Worm (Caenorhabditis elegans) whole organism, L2 larva: ENCODE results near the gene R10D12.8.

ENCODE experiments used
- C34F6.9 ChIP-seq: fragments of 150-350 bp; optimal IDR thresholded peaks from 2 replicates; lab custom pipeline; 2014; ENCODE audit warnings: missing biosample characterization, missing genetic modification characterization
- F13H6.1 ChIP-seq: sonication (generic microtip); optimal IDR thresholded peaks from 2 replicates; lab custom pipeline; 2016; ENCODE audit warnings: missing genetic modification characterization, missing compliant biosample characterization
- aly-2 ChIP-seq: fragments of 150-350 bp; optimal IDR thresholded peaks from 2 replicates; lab custom pipeline; 2014; ENCODE audit warnings: missing biosample characterization, missing genetic modification characterization
- ama-1 ChIP-seq: fragments of 150-350 bp; optimal IDR thresholded peaks from 2 replicates; lab custom pipeline; 2018; ENCODE audit warnings: inconsistent platforms
- blmp-1 ChIP-seq: sonication (generic microtip); optimal IDR thresholded peaks from 2 replicates; lab custom pipeline; 2017; ENCODE audit warnings: missing genetic modification characterization, mild to moderate bottlenecking, missing compliant biosample characterization, antibody characterized with exemption, moderate library complexity; ENCODE audit not compliant: insufficient read depth
- elt-3 ChIP-seq: sonication (generic microtip); optimal IDR thresholded peaks from 2 replicates; lab custom pipeline; 2017; ENCODE audit warnings: missing biosample characterization, missing genetic modification characterization
- lin-11 ChIP-seq: fragments of 150-350 bp; sonication (generic microtip); optimal IDR thresholded peaks from 2 replicates; lab custom pipeline; 2014; ENCODE audit warnings: missing biosample characterization, missing genetic modification characterization, inconsistent platforms, mixed read lengths
- mbf-1 ChIP-seq: sonication (generic microtip); optimal IDR thresholded peaks from 2 replicates; lab custom pipeline; 2017; ENCODE audit warnings: missing biosample characterization, missing genetic modification characterization
- mdl-1 ChIP-seq, 2 experiments: fragments of 150-350 bp in 1 of 2; sonication (generic microtip) in 1 of 2; optimal IDR thresholded peaks; 2 replicates each; lab custom pipeline; 2017; ENCODE audit warnings: missing biosample characterization in 2 of 2, missing genetic modification characterization in 2 of 2
- nhr-77 ChIP-seq: fragments of 150-350 bp; optimal IDR thresholded peaks from 2 replicates; lab custom pipeline; 2014; ENCODE audit warnings: missing biosample characterization, missing genetic modification characterization
- sma-3 ChIP-seq: sonication (generic microtip); optimal IDR thresholded peaks from 2 replicates; lab custom pipeline; 2016; ENCODE audit warnings: missing genetic modification reagents, missing genetic modification characterization, missing compliant biosample characterization
- ztf-11 ChIP-seq: sonication (generic microtip); optimal IDR thresholded peaks from 2 replicates; lab custom pipeline; 2017; ENCODE audit warnings: missing biosample characterization, missing genetic modification characterization

- TF ChIP-seq mdl-1 (tag; optimal IDR thresholded peaks at IDR 0.05; lab: Kevin White, UChicago): no peak
- TF ChIP-seq sma-3 (GFP tag; lab: Kevin White, UChicago): no peak
- TF ChIP-seq aly-2 (tag; lab: Kevin White, UChicago): no peak
- TF ChIP-seq ztf-11 (tag; lab: Kevin White, UChicago): no peak
- no peak for TF ChIP-seq blmp-1
- TF ChIP-seq C34F6.9 (tag; lab: Kevin White, UChicago): no peak
- no peak for TF ChIP-seq ama-1 (lab: Kevin White, UChicago)
- TF ChIP-seq nhr-77 (tag; lab: Kevin White, UChicago): no peak
- no peak for TF ChIP-seq mbf-1
- no peak for TF ChIP-seq elt-3 (tag; lab: Kevin White, UChicago)
- no peak for TF ChIP-seq lin-11 (tag; lab: Kevin White, UChicago)
- TF ChIP-seq F13H6.1 (tag; lab: Kevin White, UChicago): no peak
Measured at ce11 chrV:13908916-13909176, 44.2 kb downstream of the R10D12.8 start, which contains the start of gene C06B3.6.
